Worm (Caenorhabditis elegans) whole organism, L4 larva: ENCODE data around the gene F49H12.3.

Experiments
- ceh-28 ChIP-seq: fragments of 150-350 bp; optimal IDR thresholded peaks from 2 replicates; lab custom pipeline; 2014; ENCODE audit warnings: missing biosample characterization, missing genetic modification reagents, missing genetic modification characterization
- duxl-1 ChIP-seq: sonication (generic microtip); optimal IDR thresholded peaks from 2 replicates; lab custom pipeline; 2016; ENCODE audit warnings: mild to moderate bottlenecking, missing genetic modification characterization, moderate library complexity, missing compliant biosample characterization; ENCODE audit not compliant: poor library complexity
- lir-3 ChIP-seq: sonication (generic microtip); optimal IDR thresholded peaks from 2 replicates; lab custom pipeline; 2016; ENCODE audit warnings: mild to moderate bottlenecking, missing genetic modification characterization, missing compliant biosample characterization
- nhr-41 ChIP-seq: fragments of 200-800 bp; sonication (Bioruptor generic); IDR thresholded peaks from 2 replicates; pipeline ENCODE4 v1.3.6; 2022; ENCODE audit warnings: missing genetic modification reagents, missing genetic modification characterization, missing compliant biosample characterization
- nhr-76 ChIP-seq: fragments of 150-350 bp; optimal IDR thresholded peaks from 2 replicates; lab custom pipeline; 2014; ENCODE audit warnings: missing biosample characterization, missing genetic modification characterization
- skn-1 ChIP-seq: fragments of 150-350 bp; optimal IDR thresholded peaks from 2 replicates; lab custom pipeline; 2014; ENCODE audit warnings: missing biosample characterization, missing genetic modification characterization

ce11 chrX:2042621-2043020 lies 41.6 kb upstream of the F49H12.3 start:
- TF ChIP-seq lir-3 (tag; lab: Kevin White, UChicago) (no peak), nhr-76 (tag; lab: Kevin White, UChicago) (no peak), ceh-28 (tag; lab: Kevin White, UChicago) (no peak), skn-1 (tag; lab: Kevin White, UChicago) (no peak), duxl-1 (tag; lab: Kevin White, UChicago) (no peak), nhr-41 (GFP tag; lab: Robert Waterston, UW) (no peak)
